Worm (Caenorhabditis elegans) whole organism, L3 larva: ENCODE measurements around the gene fbxa-182.

Source experiments
- R02D3.7 ChIP-seq: fragments of 150-350 bp; optimal IDR thresholded peaks from 2 replicates; lab custom pipeline; 2014; ENCODE audit warnings: missing biosample characterization, missing genetic modification characterization
- ZK546.5 ChIP-seq: sonication (generic microtip); optimal IDR thresholded peaks from 2 replicates; lab custom pipeline; 2017; ENCODE audit warnings: missing biosample characterization, missing genetic modification characterization
- ama-1 ChIP-seq: fragments of 150-350 bp; optimal IDR thresholded peaks from 2 replicates; lab custom pipeline; 2018
- ceh-16 ChIP-seq: sonication (generic microtip); optimal IDR thresholded peaks from 2 replicates; lab custom pipeline; 2017; ENCODE audit warnings: missing biosample characterization, missing genetic modification characterization
- ceh-28 ChIP-seq: fragments of 150-350 bp; optimal IDR thresholded peaks from 2 replicates; lab custom pipeline; 2014; ENCODE audit warnings: missing biosample characterization, missing genetic modification reagents, missing genetic modification characterization
- ceh-9 ChIP-seq: sonication (generic microtip); optimal IDR thresholded peaks from 2 replicates; lab custom pipeline; 2018; ENCODE audit warnings: missing biosample characterization, missing genetic modification characterization
- daf-12 ChIP-seq: fragments of 150-350 bp; optimal IDR thresholded peaks from 2 replicates; lab custom pipeline; 2014; ENCODE audit warnings: missing biosample characterization, missing genetic modification reagents, missing genetic modification characterization
- egl-27 ChIP-seq: sonication (generic microtip); optimal IDR thresholded peaks from 4 replicates; lab custom pipeline; 2017; ENCODE audit warnings: missing biosample characterization, missing genetic modification reagents, missing genetic modification characterization
- elt-1 ChIP-seq: fragments of 150-350 bp; optimal IDR thresholded peaks from 2 replicates; lab custom pipeline; 2014; ENCODE audit warnings: missing biosample characterization, missing genetic modification characterization
- elt-2 ChIP-seq: sonication (generic microtip); optimal IDR thresholded peaks from 2 replicates; lab custom pipeline; 2016; ENCODE audit warnings: missing genetic modification reagents, mild to moderate bottlenecking, missing genetic modification characterization, missing compliant biosample characterization
- elt-3 ChIP-seq, 3 experiments: fragments of 150-350 bp in 1 of 3; sonication (generic microtip) in 2 of 3; optimal IDR thresholded peaks; 2 replicates in 2 of 3; 4 replicates in 1 of 3; lab custom pipeline; 2014 to 2017; ENCODE audit warnings: missing biosample characterization in 3 of 3, missing genetic modification characterization in 3 of 3
- fkh-2 ChIP-seq: fragments of 150-350 bp; optimal IDR thresholded peaks from 2 replicates; lab custom pipeline; 2014; ENCODE audit warnings: missing biosample characterization, missing genetic modification reagents, missing genetic modification characterization
- fos-1 ChIP-seq: fragments of 150-350 bp; optimal IDR thresholded peaks from 2 replicates; lab custom pipeline; 2014; ENCODE audit warnings: missing biosample characterization, missing genetic modification characterization
- jun-1 ChIP-seq: fragments of 150-350 bp; optimal IDR thresholded peaks from 2 replicates; lab custom pipeline; 2014; ENCODE audit warnings: missing biosample characterization, missing genetic modification reagents, missing genetic modification characterization
- lin-15B ChIP-seq: fragments of 150-350 bp; optimal IDR thresholded peaks from 2 replicates; lab custom pipeline; 2014; ENCODE audit warnings: missing biosample characterization, missing genetic modification characterization
- lin-39 ChIP-seq: fragments of 150-350 bp; optimal IDR thresholded peaks from 2 replicates; lab custom pipeline; 2018; ENCODE audit warnings: missing biosample characterization, missing genetic modification reagents, missing genetic modification characterization
- lsy-12 ChIP-seq: sonication (generic microtip); optimal IDR thresholded peaks from 2 replicates; lab custom pipeline; 2016; ENCODE audit warnings: mild to moderate bottlenecking, missing genetic modification characterization, missing compliant biosample characterization
- mml-1 ChIP-seq: fragments of 150-350 bp; sonication (generic microtip); optimal IDR thresholded peaks from 3 replicates; lab custom pipeline; 2014; ENCODE audit warnings: missing biosample characterization, missing genetic modification characterization
- nfya-1 ChIP-seq: sonication (generic microtip); optimal IDR thresholded peaks from 2 replicates; lab custom pipeline; 2017; ENCODE audit warnings: missing genetic modification characterization, mild to moderate bottlenecking, missing compliant biosample characterization, antibody characterized with exemption, moderate library complexity; ENCODE audit not compliant: insufficient read depth
- nhr-11 ChIP-seq: fragments of 150-350 bp; optimal IDR thresholded peaks from 2 replicates; lab custom pipeline; 2014; ENCODE audit warnings: missing biosample characterization, missing genetic modification characterization
- nhr-23 ChIP-seq: fragments of 150-350 bp; optimal IDR thresholded peaks from 2 replicates; lab custom pipeline; 2014; ENCODE audit warnings: missing biosample characterization, missing genetic modification reagents, missing genetic modification characterization
- nhr-237 ChIP-seq: fragments of 150-350 bp; optimal IDR thresholded peaks from 2 replicates; lab custom pipeline; 2014; ENCODE audit warnings: missing biosample characterization, missing genetic modification characterization
- nhr-28 ChIP-seq: fragments of 150-350 bp; optimal IDR thresholded peaks from 2 replicates; lab custom pipeline; 2014; ENCODE audit warnings: missing biosample characterization, missing genetic modification characterization
- nhr-43 ChIP-seq: sonication (generic microtip); optimal IDR thresholded peaks from 2 replicates; lab custom pipeline; 2016; ENCODE audit warnings: mild to moderate bottlenecking, missing genetic modification characterization, missing compliant biosample characterization; ENCODE audit not compliant: poor library complexity, severe bottlenecking
- nhr-67 ChIP-seq: fragments of 150-350 bp; optimal IDR thresholded peaks from 2 replicates; lab custom pipeline; 2014; ENCODE audit warnings: missing biosample characterization, missing genetic modification characterization
- nhr-77 ChIP-seq: fragments of 150-350 bp; optimal IDR thresholded peaks from 2 replicates; lab custom pipeline; 2014; ENCODE audit warnings: missing biosample characterization, missing genetic modification characterization
- pha-4 ChIP-seq: fragments of 150-350 bp; optimal IDR thresholded peaks from 2 replicates; lab custom pipeline; 2014; ENCODE audit warnings: missing biosample characterization, missing genetic modification reagents, missing genetic modification characterization
- pqm-1 ChIP-seq: fragments of 150-350 bp; optimal IDR thresholded peaks from 2 replicates; lab custom pipeline; 2017; ENCODE audit warnings: missing biosample characterization, missing genetic modification characterization, inconsistent platforms
- sea-2 ChIP-seq: fragments of 150-350 bp; sonication (generic microtip); optimal IDR thresholded peaks from 4 replicates; lab custom pipeline; 2014; ENCODE audit warnings: missing biosample characterization, missing genetic modification reagents, missing genetic modification characterization
- skn-1 ChIP-seq: fragments of 150-350 bp; optimal IDR thresholded peaks from 2 replicates; lab custom pipeline; 2014; ENCODE audit warnings: missing biosample characterization, missing genetic modification characterization
- snpc-4 ChIP-seq: fragments of 150-350 bp; optimal IDR thresholded peaks from 2 replicates; lab custom pipeline; 2014; ENCODE audit warnings: missing biosample characterization, missing genetic modification characterization
- unc-39 ChIP-seq: sonication (generic microtip); optimal IDR thresholded peaks from 4 replicates; lab custom pipeline; 2017; ENCODE audit warnings: missing biosample characterization, missing genetic modification characterization
- unc-62 ChIP-seq: fragments of 150-350 bp; sonication (generic microtip); optimal IDR thresholded peaks from 4 replicates; lab custom pipeline; 2014; ENCODE audit warnings: missing biosample characterization, missing genetic modification reagents, missing genetic modification characterization
- ztf-4 ChIP-seq: fragments of 150-350 bp; optimal IDR thresholded peaks from 2 replicates; lab custom pipeline; 2014; ENCODE audit warnings: missing biosample characterization, missing genetic modification characterization

fbxa-182 gene

ce11 chrII:2385495-2385894 lies 27.1 kb downstream of the fbxa-182 start, which contains the start of gene F16G10.9:
Gene F16G10.9, minus strand, starts transcription at chrII:2385595.
- no peak for TF ChIP-seq ama-1 (lab: Kevin White, UChicago)

ce11 chrII:2383334-2383733 lies 29.2 kb downstream of the fbxa-182 start, which contains the start of gene F16G10.8:
Gene F16G10.8, minus strand, starts transcription at chrII:2383434.
- TF ChIP-seq nhr-67 (tag; lab: Kevin White, UChicago) = no peak
- TF ChIP-seq ceh-16 = no peak
- no peak for TF ChIP-seq daf-12 (tag; lab: Kevin White, UChicago)
- no peak for TF ChIP-seq ama-1 (lab: Kevin White, UChicago)
- no peak for TF ChIP-seq ceh-28 (tag; lab: Kevin White, UChicago)
- no peak for TF ChIP-seq nhr-237 (tag; lab: Kevin White, UChicago)
- no peak for TF ChIP-seq snpc-4 (tag; lab: Kevin White, UChicago)
- no peak for TF ChIP-seq pqm-1 (tag; lab: Kevin White, UChicago)
- TF ChIP-seq nhr-28 (tag; lab: Kevin White, UChicago) = no peak
- no peak for TF ChIP-seq ceh-9 (tag; lab: Kevin White, UChicago)
- TF ChIP-seq ztf-4 (tag; lab: Kevin White, UChicago) = no peak
- TF ChIP-seq unc-62 (GFP tag; lab: Kevin White, UChicago) = no peak
- no peak for TF ChIP-seq lsy-12 (tag; lab: Kevin White, UChicago)
- TF ChIP-seq mml-1 (tag; lab: Kevin White, UChicago) = no peak
- no peak for TF ChIP-seq nhr-77 (tag; lab: Kevin White, UChicago)
- no peak for TF ChIP-seq R02D3.7 (tag; lab: Kevin White, UChicago)
- TF ChIP-seq nhr-43 (tag; lab: Kevin White, UChicago) = no peak
- no peak for TF ChIP-seq nhr-11 (tag; lab: Kevin White, UChicago)
- TF ChIP-seq sea-2 (GFP tag; lab: Kevin White, UChicago) = no peak

DNA sequence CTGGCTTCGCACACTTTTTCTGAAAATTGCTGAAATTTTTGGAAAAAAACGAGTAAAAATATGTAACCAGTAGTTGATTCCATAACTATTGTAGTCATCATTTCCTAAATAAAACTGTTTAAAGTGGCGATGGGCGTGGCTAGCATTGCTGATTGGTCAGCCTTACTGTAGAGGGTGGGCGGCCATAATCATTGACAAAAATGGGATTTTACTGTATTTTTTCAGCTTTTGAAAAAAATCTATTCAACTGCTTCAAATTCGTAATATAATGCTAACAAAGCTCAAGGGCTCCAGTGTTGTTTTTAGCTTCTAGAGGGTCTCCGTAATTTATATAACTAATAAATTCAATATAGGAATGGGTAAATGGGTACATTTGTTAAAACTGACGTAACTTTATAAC lies 32.4 kb downstream of the fbxa-182 start, which contains the start of gene F16G10.7:
F16G10.7 (minus strand) TSS at position 101 of the 400 bp plus-strand sequence.
- TF ChIP-seq nfya-1 (tag; lab: Kevin White, UChicago) (peak; percentile 38), elt-3 (tag; optimal IDR thresholded peaks at IDR 0.05; lab: Kevin White, UChicago) (no peak)
- TF ChIP-seq, all 47 proteins: peak for 1

DNA sequence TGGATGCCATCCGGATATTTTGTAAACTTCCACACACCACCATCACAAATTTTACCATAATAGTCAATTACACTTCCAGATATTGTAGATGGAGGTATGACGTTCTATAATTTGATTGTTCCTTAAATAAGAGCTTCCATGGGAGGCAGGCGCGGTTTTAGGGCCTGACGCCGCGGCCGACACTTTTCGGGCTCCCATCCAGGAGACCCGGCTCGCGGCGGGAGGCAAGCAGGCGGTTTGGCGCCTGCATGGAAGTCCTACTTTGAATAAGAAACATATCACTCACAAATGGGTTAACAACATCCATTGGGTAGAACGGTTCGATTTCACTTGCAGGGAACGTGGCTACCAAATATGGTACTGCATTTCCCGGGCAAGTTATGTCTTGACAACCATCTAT lies 32.9 kb downstream of the fbxa-182 start:
- TF ChIP-seq pha-4 (no peak), fos-1 (tag; lab: Kevin White, UChicago) (no peak), elt-1 (no peak), skn-1 (tag; lab: Kevin White, UChicago) (no peak)

- peak; percentile 98 for TF ChIP-seq pqm-1 (tag; lab: Kevin White, UChicago)
- no peak for TF ChIP-seq snpc-4 (tag; lab: Kevin White, UChicago)
- TF ChIP-seq elt-2 (tag; lab: Kevin White, UChicago) = peak; percentile 100
- TF ChIP-seq ZK546.5 (tag; lab: Kevin White, UChicago) = no peak
- no peak for TF ChIP-seq nhr-77 (tag; lab: Kevin White, UChicago)
- no peak for TF ChIP-seq fkh-2 (tag; lab: Kevin White, UChicago)
- TF ChIP-seq nfya-1 (tag; lab: Kevin White, UChicago) = no peak
- peak; percentile 99 for TF ChIP-seq jun-1
- TF ChIP-seq mml-1 (tag; lab: Kevin White, UChicago) = no peak
- no peak for TF ChIP-seq nhr-11 (tag; lab: Kevin White, UChicago)
- TF ChIP-seq lin-15B (tag; lab: Kevin White, UChicago) = no peak
- peak; percentile 80 for TF ChIP-seq fos-1 (tag; lab: Kevin White, UChicago)
- TF ChIP-seq skn-1 (tag; lab: Kevin White, UChicago) = no peak
- TF ChIP-seq R02D3.7 (tag; lab: Kevin White, UChicago) = no peak
- TF ChIP-seq egl-27 (tag; lab: Kevin White, UChicago) = peak; percentile 93
- TF ChIP-seq ceh-28 (tag; lab: Kevin White, UChicago) = peak; percentile 5
- no peak for TF ChIP-seq ama-1 (lab: Kevin White, UChicago)
- no peak for TF ChIP-seq lin-39
- no peak for TF ChIP-seq unc-62 (GFP tag; lab: Kevin White, UChicago)
- TF ChIP-seq lsy-12 (tag; lab: Kevin White, UChicago) = peak; percentile 91
- no peak for TF ChIP-seq nhr-23 (tag; lab: Kevin White, UChicago)
- TF ChIP-seq pha-4 = peak; percentile 79
- TF ChIP-seq unc-39 (tag; lab: Kevin White, UChicago) = no peak
- TF ChIP-seq, all 47 proteins: peak for 8
Measured at ce11 chrII:2378465-2379009, 34.0 kb downstream of the fbxa-182 start.
